Worm (Caenorhabditis elegans): ENCODE results near the gene Y41C4A.22.

- TF ChIP-seq sea-1 (GFP tag; conservative IDR thresholded peaks at IDR 0.05) (no peak), aly-1 (tag; optimal IDR thresholded peaks at IDR 0.05) (no peak), ceh-36 (tag; optimal IDR thresholded peaks at IDR 0.05) (no peak), F13C5.2 (tag; optimal IDR thresholded peaks at IDR 0.05) (no peak), ama-1 (optimal IDR thresholded peaks at IDR 0.05) (no peak), scrt-1 (GFP tag; IDR thresholded peaks at IDR 0.05) (no peak), flt-1 (GFP tag; IDR thresholded peaks at IDR 0.05) (no peak), hmbx-1 (tag; optimal IDR thresholded peaks at IDR 0.05) (no peak), B0310.2 (tag; optimal IDR thresholded peaks at IDR 0.05) (no peak), tbx-37 (GFP tag; conservative IDR thresholded peaks at IDR 0.05) (no peak), pes-1 (GFP tag; IDR thresholded peaks at IDR 0.05) (no peak), hnd-1 (tag; optimal IDR thresholded peaks at IDR 0.05) (no peak), ceh-13 (GFP tag; optimal IDR thresholded peaks at IDR 0.05) (no peak), ets-7 (tag; optimal IDR thresholded peaks at IDR 0.05) (no peak)
These were observed 24.4 kb downstream of the Y41C4A.22 start, which contains the start of the genes elb-1 and Y41C4A.11 for ce11 chrIII:11719400-11719875.
